Worm (Caenorhabditis elegans) whole organism, L1 larva: ENCODE results near the gene W07G1.7.

Experiments used
- C04F5.9 ChIP-seq: sonication (generic microtip); optimal IDR thresholded peaks from 2 replicates; lab custom pipeline; 2016; ENCODE audit warnings: missing genetic modification characterization, missing compliant biosample characterization
- ama-1 ChIP-seq: fragments of 150-350 bp; optimal IDR thresholded peaks from 2 replicates; lab custom pipeline; 2014
- blmp-1 ChIP-seq: fragments of 150-350 bp; optimal IDR thresholded peaks from 2 replicates; lab custom pipeline; 2014; ENCODE audit warnings: missing biosample characterization, missing genetic modification characterization
- ceh-88 ChIP-seq: fragments of 200-800 bp; sonication (Bioruptor generic); IDR thresholded peaks from 2 replicates; pipeline ENCODE4 v1.3.6; 2022; ENCODE audit warnings: missing genetic modification characterization, missing compliant biosample characterization
- ceh-90 ChIP-seq: sonication (generic microtip); optimal IDR thresholded peaks from 2 replicates; lab custom pipeline; 2016; ENCODE audit warnings: missing genetic modification characterization, missing compliant biosample characterization
- ces-1 ChIP-seq: fragments of 150-350 bp; optimal IDR thresholded peaks from 2 replicates; lab custom pipeline; 2014; ENCODE audit warnings: missing biosample characterization, missing genetic modification reagents, missing genetic modification characterization
- efl-1 ChIP-seq, 4 experiments: fragments of 150-350 bp; optimal IDR thresholded peaks in 3 of 4; peaks in 1 of 4; 1 replicate in 1 of 4; 2 replicates in 3 of 4; lab custom pipeline; 2014; ENCODE audit warnings: missing biosample characterization in 2 of 4, missing genetic modification characterization in 2 of 4, missing genetic modification reagents in 2 of 4
- elt-2 ChIP-seq: sonication (generic microtip); optimal IDR thresholded peaks from 2 replicates; lab custom pipeline; 2016; ENCODE audit warnings: missing genetic modification characterization, mild to moderate bottlenecking, inconsistent platforms, missing compliant biosample characterization, missing genetic modification reagents
- elt-3 ChIP-seq, 6 experiments: fragments of 150-350 bp in 1 of 6; sonication (generic microtip); optimal IDR thresholded peaks; 2 replicates each; lab custom pipeline; 2017 to 2018; ENCODE audit warnings: missing biosample characterization in 6 of 6, missing genetic modification characterization in 6 of 6, inconsistent platforms in 1 of 6
- ets-5 ChIP-seq: fragments of 200-800 bp; sonication (Bioruptor generic); IDR thresholded peaks from 2 replicates; pipeline ENCODE4 v1.3.6; 2022; ENCODE audit warnings: missing genetic modification characterization, missing compliant biosample characterization
- grh-1 ChIP-seq: fragments of 200-800 bp; sonication (Bioruptor generic); IDR thresholded peaks from 2 replicates; pipeline ENCODE4 v1.3.6; 2022; ENCODE audit warnings: missing genetic modification reagents, missing genetic modification characterization, missing compliant biosample characterization
- hlh-17 ChIP-seq: fragments of 200-800 bp; sonication (Bioruptor generic); optimal IDR thresholded peaks from 2 replicates; lab custom pipeline; 2018; ENCODE audit warnings: missing genetic modification characterization, mild to moderate bottlenecking, missing compliant biosample characterization, moderate library complexity, borderline replicate concordance
- hlh-4 ChIP-seq: sonication (generic microtip); optimal IDR thresholded peaks from 2 replicates; lab custom pipeline; 2016; ENCODE audit warnings: mild to moderate bottlenecking, missing genetic modification characterization, missing compliant biosample characterization
- hpl-2 ChIP-seq: fragments of 150-350 bp; optimal IDR thresholded peaks from 2 replicates; lab custom pipeline; 2014; ENCODE audit warnings: missing biosample characterization, missing genetic modification reagents, missing genetic modification characterization
- irx-1 ChIP-seq: sonication (generic microtip); optimal IDR thresholded peaks from 2 replicates; lab custom pipeline; 2016; ENCODE audit warnings: missing genetic modification characterization, missing compliant biosample characterization
- jun-1 ChIP-seq: fragments of 150-350 bp; optimal IDR thresholded peaks from 2 replicates; lab custom pipeline; 2014; ENCODE audit warnings: missing biosample characterization, missing genetic modification reagents, missing genetic modification characterization
- lin-14 ChIP-seq: fragments of 200-800 bp; sonication (Bioruptor generic); optimal IDR thresholded peaks from 2 replicates; lab custom pipeline; 2018; ENCODE audit warnings: mild to moderate bottlenecking, missing genetic modification characterization, moderate library complexity, missing compliant biosample characterization
- lin-35 ChIP-seq, 2 experiments: fragments of 150-350 bp; optimal IDR thresholded peaks; 2 replicates each; lab custom pipeline; 2014; ENCODE audit warnings: missing biosample characterization in 2 of 2, missing genetic modification characterization in 2 of 2, missing genetic modification reagents in 2 of 2
- mab-9 ChIP-seq: fragments of 200-800 bp; sonication (Bioruptor generic); IDR thresholded peaks from 2 replicates; pipeline ENCODE4 v1.3.6; 2022; ENCODE audit warnings: missing genetic modification reagents, missing genetic modification characterization, missing compliant biosample characterization
- mef-2 ChIP-seq: fragments of 150-350 bp; optimal IDR thresholded peaks from 2 replicates; lab custom pipeline; 2014; ENCODE audit warnings: missing biosample characterization, missing genetic modification characterization
- nhr-11 ChIP-seq: fragments of 150-350 bp; optimal IDR thresholded peaks from 2 replicates; lab custom pipeline; 2014; ENCODE audit warnings: missing biosample characterization, missing genetic modification characterization
- nhr-12 ChIP-seq: sonication (generic microtip); optimal IDR thresholded peaks from 2 replicates; lab custom pipeline; 2017; ENCODE audit warnings: missing biosample characterization, missing genetic modification characterization
- nhr-19 ChIP-seq: fragments of 200-800 bp; sonication (Bioruptor generic); conservative IDR thresholded peaks from 2 replicates; pipeline ENCODE4 v1.3.6; 2022; ENCODE audit warnings: missing genetic modification characterization, missing compliant biosample characterization
- nhr-20 ChIP-seq: sonication (generic microtip); optimal IDR thresholded peaks from 2 replicates; lab custom pipeline; 2016; ENCODE audit warnings: mild to moderate bottlenecking, missing genetic modification characterization, missing compliant biosample characterization
- nhr-47 ChIP-seq: sonication (generic microtip); optimal IDR thresholded peaks from 2 replicates; lab custom pipeline; 2016; ENCODE audit warnings: mild to moderate bottlenecking, missing genetic modification characterization, moderate library complexity, missing compliant biosample characterization
- nhr-84 ChIP-seq: sonication (generic microtip); optimal IDR thresholded peaks from 2 replicates; lab custom pipeline; 2017; ENCODE audit warnings: missing biosample characterization, missing genetic modification characterization
- pax-3 ChIP-seq: fragments of 200-800 bp; sonication (Bioruptor generic); optimal IDR thresholded peaks from 2 replicates; lab custom pipeline; 2018; ENCODE audit warnings: mild to moderate bottlenecking, missing genetic modification characterization, moderate library complexity, missing compliant biosample characterization
- pqm-1 ChIP-seq: sonication (generic microtip); optimal IDR thresholded peaks from 3 replicates; lab custom pipeline; 2017; ENCODE audit warnings: missing biosample characterization, missing genetic modification characterization
- rnt-1 ChIP-seq: sonication (generic microtip); optimal IDR thresholded peaks from 2 replicates; lab custom pipeline; 2016; ENCODE audit warnings: mild to moderate bottlenecking, missing genetic modification characterization, moderate library complexity, missing compliant biosample characterization
- sptf-1 ChIP-seq: fragments of 150-350 bp; optimal IDR thresholded peaks from 2 replicates; lab custom pipeline; 2014; ENCODE audit warnings: missing biosample characterization, missing genetic modification characterization
- tbx-2 ChIP-seq: sonication (generic microtip); optimal IDR thresholded peaks from 2 replicates; lab custom pipeline; 2016; ENCODE audit warnings: missing genetic modification characterization, missing compliant biosample characterization
- unc-130 ChIP-seq: fragments of 150-350 bp; optimal IDR thresholded peaks from 2 replicates; lab custom pipeline; 2017; ENCODE audit warnings: missing biosample characterization, missing genetic modification characterization, inconsistent platforms
- unc-30 ChIP-seq: sonication (generic microtip); optimal IDR thresholded peaks from 2 replicates; lab custom pipeline; 2017; ENCODE audit warnings: missing biosample characterization, missing genetic modification characterization
- unc-98 ChIP-seq: fragments of 200-800 bp; sonication (Bioruptor generic); IDR thresholded peaks from 2 replicates; pipeline ENCODE4 v1.3.6; 2022; ENCODE audit warnings: missing genetic modification characterization, missing compliant biosample characterization
- zag-1 ChIP-seq: fragments of 150-350 bp; optimal IDR thresholded peaks from 2 replicates; lab custom pipeline; 2014; ENCODE audit warnings: missing biosample characterization, missing genetic modification characterization
- zip-4 ChIP-seq: fragments of 200-800 bp; sonication (Bioruptor generic); optimal IDR thresholded peaks from 2 replicates; lab custom pipeline; 2018; ENCODE audit warnings: mild to moderate bottlenecking, missing genetic modification characterization, moderate library complexity, missing compliant biosample characterization
- ztf-11 ChIP-seq, 2 experiments: sonication (generic microtip); optimal IDR thresholded peaks; 2 replicates each; lab custom pipeline; 2016 to 2017; ENCODE audit warnings: missing genetic modification characterization in 2 of 2, missing biosample characterization in 1 of 2, missing compliant biosample characterization in 1 of 2

W07G1.7 gene

ce11 chrII:13966242-13966641 is at the start of gene W07G1.7:
Gene W07G1.7 (minus strand): TSS chrII:13966342.
- TF ChIP-seq tbx-2 (tag; lab: Kevin White, UChicago) (no peak), unc-30 (tag; lab: Kevin White, UChicago) (no peak), hlh-17 (no peak), C04F5.9 (tag; lab: Kevin White, UChicago) (no peak), nhr-11 (tag; lab: Kevin White, UChicago) (no peak), nhr-19 (GFP tag; lab: Robert Waterston, UW) (no peak), nhr-84 (tag; lab: Kevin White, UChicago) (no peak), sptf-1 (tag; lab: Kevin White, UChicago) (no peak), unc-98 (GFP tag; lab: Robert Waterston, UW) (no peak), pax-3 (tag; lab: Kevin White, UChicago) (no peak), elt-3 (tag; optimal IDR thresholded peaks at IDR 0.05; lab: Kevin White, UChicago) (no peak), irx-1 (tag; lab: Kevin White, UChicago) (no peak), ets-5 (GFP tag; lab: Robert Waterston, UW) (no peak), mab-9 (GFP tag; lab: Robert Waterston, UW) (no peak)
- TF ChIP-seq, all 84 proteins: peak for 0

DNA sequence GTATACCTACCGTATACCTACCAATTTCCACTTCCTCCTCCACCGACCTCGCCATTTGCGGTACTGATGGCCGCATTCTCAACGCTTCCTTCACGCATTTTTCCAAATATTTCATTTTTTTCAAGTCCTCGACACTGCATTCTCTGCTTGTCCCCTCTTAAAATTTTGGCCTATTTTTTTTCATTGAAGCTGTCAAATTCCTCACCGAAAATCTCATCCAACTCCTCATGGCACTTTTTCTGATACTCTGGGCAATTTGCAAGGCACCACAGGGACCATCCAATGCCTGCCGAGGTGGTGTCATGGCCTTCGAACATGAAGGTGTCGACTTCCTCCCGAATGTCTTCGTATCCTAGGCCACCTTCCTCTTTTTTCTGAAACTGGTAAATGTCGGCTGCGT is 48.5 kb upstream of the W07G1.7 start:
- TF ChIP-seq rnt-1: no peak
- no peak for TF ChIP-seq ama-1
- no peak for TF ChIP-seq hlh-4 (tag; lab: Kevin White, UChicago)
- TF ChIP-seq zag-1 (tag; lab: Kevin White, UChicago): no peak
- no peak for TF ChIP-seq jun-1 (tag; lab: Kevin White, UChicago)
- no peak for TF ChIP-seq blmp-1 (tag; lab: Kevin White, UChicago)
- TF ChIP-seq ztf-11 (tag; optimal IDR thresholded peaks at IDR 0.05; lab: Kevin White, UChicago): no peak
- no peak for TF ChIP-seq pax-3 (tag; lab: Kevin White, UChicago)
- no peak for TF ChIP-seq nhr-20 (tag; lab: Kevin White, UChicago)
- no peak for TF ChIP-seq lin-35 (GFP tag; optimal IDR thresholded peaks at IDR 0.05; lab: Kevin White, UChicago)
- no peak for TF ChIP-seq sptf-1 (tag; lab: Kevin White, UChicago)
- TF ChIP-seq zip-4 (GFP tag; lab: Kevin White, UChicago): no peak
- TF ChIP-seq, all 84 proteins: peak for 0

ce11 chrII:14010656-14011376 is 44.7 kb upstream of the W07G1.7 start, which contains the start of gene F01D5.8:
Gene F01D5.8 (plus strand): TSS chrII:14010706.
- TF ChIP-seq efl-1 (optimal IDR thresholded peaks at IDR 0.05; lab: Kevin White, UChicago) (no peak), efl-1 (GFP tag; optimal IDR thresholded peaks at IDR 0.05 in 1 of 2; lab: Kevin White, UChicago) (peak in 1 of 2 experiments; percentile 62), ceh-90 (tag; lab: Kevin White, UChicago) (no peak), lin-35 (GFP tag; optimal IDR thresholded peaks at IDR 0.05; lab: Kevin White, UChicago) (peak in 1 of 2 experiments; percentile 9), elt-2 (tag; lab: Kevin White, UChicago) (peak; percentile 33), unc-130 (tag; lab: Kevin White, UChicago) (no peak)

ce11 chrII:14008359-14008758 is 42.2 kb upstream of the W07G1.7 start, which contains the start of gene F01D5.7:
Gene F01D5.7 (plus strand): TSS chrII:14008659.
- no peak for TF ChIP-seq hpl-2
- no peak for TF ChIP-seq hlh-4 (tag; lab: Kevin White, UChicago)
- no peak for TF ChIP-seq mef-2 (tag; lab: Kevin White, UChicago)
- TF ChIP-seq pqm-1 (tag; lab: Kevin White, UChicago): no peak
- no peak for TF ChIP-seq ama-1
- TF ChIP-seq blmp-1 (tag; lab: Kevin White, UChicago): no peak
- no peak for TF ChIP-seq nhr-12 (tag; lab: Kevin White, UChicago)
- no peak for TF ChIP-seq nhr-47
- no peak for TF ChIP-seq lin-14 (GFP tag; lab: Kevin White, UChicago)
- TF ChIP-seq ceh-88 (GFP tag; lab: Robert Waterston, UW): no peak
- TF ChIP-seq ces-1 (GFP tag; lab: Kevin White, UChicago): no peak
- no peak for TF ChIP-seq grh-1
- no peak for TF ChIP-seq C04F5.9 (tag; lab: Kevin White, UChicago)
- TF ChIP-seq, all 84 proteins: peak for 0
